Worm (Caenorhabditis elegans): ENCODE results near the gene F36H5.17.

ce11 chrII:1731932-1732331 is 24.0 kb downstream of the F36H5.17 start, which contains the start of gene ceh-82:
- TF ChIP-seq ceh-16 (tag; optimal IDR thresholded peaks at IDR 0.05) = no peak
- TF ChIP-seq pqm-1 (tag; optimal IDR thresholded peaks at IDR 0.05) = no peak
- no peak for TF ChIP-seq fkh-10 (GFP tag; optimal IDR thresholded peaks at IDR 0.05)
- no peak for TF ChIP-seq pha-4 (tag; optimal IDR thresholded peaks at IDR 0.05)
- no peak for TF ChIP-seq elt-1 (tag; optimal IDR thresholded peaks at IDR 0.05)
- no peak for TF ChIP-seq nhr-23 (tag; optimal IDR thresholded peaks at IDR 0.05)
- TF ChIP-seq unc-62 (GFP tag; optimal IDR thresholded peaks at IDR 0.05) = no peak
- TF ChIP-seq ztf-11 (tag; optimal IDR thresholded peaks at IDR 0.05) = no peak

All from whole organism, L3 larva.